Worm (Caenorhabditis elegans): Measurements from ENCODE around the gene str-6.
"Not testable (repeated sequence)": the region's sequence is repeated elsewhere in the genome, so short reads cannot be mapped to it uniquely, and the experiment has no call there.

Gene str-6

DNA sequence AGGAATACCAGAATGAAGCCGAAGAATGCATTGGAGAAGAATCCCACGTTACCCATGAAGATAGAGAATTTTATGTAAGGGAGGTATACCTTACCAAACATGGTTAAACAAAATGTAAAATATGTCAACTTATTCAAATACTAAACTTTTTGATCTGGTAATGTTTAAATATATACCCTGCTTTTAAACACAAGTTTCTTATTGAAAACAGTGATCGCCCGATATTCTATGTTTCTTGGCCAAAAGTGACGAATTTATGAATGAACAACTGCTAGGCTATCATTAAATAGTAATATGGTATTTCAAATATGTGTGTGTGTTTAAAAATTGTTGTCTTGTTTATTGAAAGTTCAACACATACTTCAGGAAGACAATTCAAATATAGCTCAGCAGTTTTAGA lies 1.7 kb downstream of the str-6 start, which contains the start of gene T23D5.8:
Gene T23D5.8, minus strand, starts transcription at position 101 of the 400 bp plus-strand sequence.
- not testable (repeated sequence) for TF ChIP-seq ztf-23 (GFP tag; IDR thresholded peaks at IDR 0.05); med-1 (GFP tag; optimal IDR thresholded peaks at IDR 0.05; ENCODE audit: insufficient read depth); klf-2 (GFP tag; conservative IDR thresholded peaks at IDR 0.05)

DNA sequence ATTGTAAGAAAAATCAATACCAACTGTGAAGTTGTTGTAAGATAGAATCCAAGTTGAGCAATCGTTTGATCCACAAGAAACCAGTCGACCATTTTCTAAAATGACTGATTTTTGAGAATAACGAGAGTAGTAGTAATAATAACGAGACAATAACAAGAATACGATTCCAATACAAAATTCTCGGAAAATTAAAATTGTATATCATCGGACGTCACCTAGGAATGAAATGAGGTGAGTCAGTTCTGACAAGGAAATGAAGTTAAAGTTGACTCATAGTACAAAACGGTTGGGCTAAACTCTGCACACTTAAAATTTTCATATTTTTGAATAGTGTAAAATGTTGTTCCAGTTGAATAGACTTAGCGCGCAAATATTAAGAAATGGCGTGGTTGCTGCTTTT lies 5.7 kb downstream of the str-6 start, which contains the start of gene str-19:
Gene str-19, minus strand, starts transcription at position 101 of the 400 bp plus-strand sequence.
- not testable (repeated sequence) for TF ChIP-seq T22C8.4 (GFP tag; IDR thresholded peaks at IDR 0.05); ref-1 (GFP tag; conservative IDR thresholded peaks at IDR 0.05); klf-2 (GFP tag; conservative IDR thresholded peaks at IDR 0.05)

DNA sequence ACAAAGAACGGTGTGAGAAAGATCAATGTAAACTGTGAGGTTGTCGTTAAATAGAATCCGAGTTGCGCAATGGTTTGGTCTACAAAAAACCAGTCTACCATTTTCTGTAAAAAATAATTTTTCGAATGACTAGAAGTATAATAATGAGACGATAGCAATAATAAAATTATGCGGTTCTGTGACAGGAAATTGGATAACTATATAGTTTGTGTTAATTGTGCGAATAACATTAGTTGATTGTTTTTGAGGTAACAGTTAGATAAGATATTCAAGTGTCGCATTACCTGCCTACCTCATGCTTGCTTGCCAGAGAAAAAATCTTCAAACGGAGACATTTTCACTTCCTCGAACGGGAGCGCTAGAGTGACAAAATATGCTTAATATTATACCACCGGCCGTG lies 8.2 kb downstream of the str-6 start, which contains the start of gene str-18:
Gene str-18, minus strand, starts transcription at position 101 of the 400 bp plus-strand sequence.
- TF ChIP-seq ztf-23 (GFP tag; IDR thresholded peaks at IDR 0.05) (no peak), tab-1 (GFP tag; IDR thresholded peaks at IDR 0.05) (no peak), cog-1 (tag; optimal IDR thresholded peaks at IDR 0.05) (no peak), ztf-29 (GFP tag; IDR thresholded peaks at IDR 0.05) (no peak), ref-1 (GFP tag; conservative IDR thresholded peaks at IDR 0.05) (no peak)

DNA sequence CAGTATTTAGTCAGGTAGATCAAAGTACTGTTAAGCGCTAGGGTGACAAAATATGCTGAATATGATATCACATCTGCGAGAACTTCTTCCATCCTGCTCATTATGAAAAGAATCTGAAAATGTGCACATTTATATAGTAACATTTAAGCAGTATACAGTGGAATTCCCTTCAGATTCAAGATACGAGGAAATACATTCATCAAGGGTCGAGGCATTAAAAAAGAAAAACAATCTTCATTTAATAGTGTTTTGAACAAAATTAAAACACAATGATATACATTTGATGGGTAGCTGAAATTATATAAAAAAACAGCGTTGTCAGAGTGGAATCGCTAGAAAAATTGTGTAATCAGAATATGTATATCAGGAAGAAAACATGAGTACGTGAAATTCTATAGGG lies 14.3 kb downstream of the str-6 start, which contains the start of gene str-27:
Gene str-27, minus strand, starts transcription at position 101 of the 400 bp plus-strand sequence.
- no peak for TF ChIP-seq ztf-29 (GFP tag; IDR thresholded peaks at IDR 0.05)
- TF ChIP-seq tab-1 (GFP tag; IDR thresholded peaks at IDR 0.05): no peak
- TF ChIP-seq T22C8.4 (GFP tag; IDR thresholded peaks at IDR 0.05): no peak
- no peak for TF ChIP-seq klf-2 (GFP tag; conservative IDR thresholded peaks at IDR 0.05)
- TF ChIP-seq ztf-23 (GFP tag; IDR thresholded peaks at IDR 0.05): no peak
- no peak for TF ChIP-seq cog-1 (tag; optimal IDR thresholded peaks at IDR 0.05)
- TF ChIP-seq med-1 (GFP tag; optimal IDR thresholded peaks at IDR 0.05; ENCODE audit: insufficient read depth): no peak
- TF ChIP-seq ref-1 (GFP tag; conservative IDR thresholded peaks at IDR 0.05): no peak
- no peak for TF ChIP-seq flt-1 (GFP tag; IDR thresholded peaks at IDR 0.05)

DNA sequence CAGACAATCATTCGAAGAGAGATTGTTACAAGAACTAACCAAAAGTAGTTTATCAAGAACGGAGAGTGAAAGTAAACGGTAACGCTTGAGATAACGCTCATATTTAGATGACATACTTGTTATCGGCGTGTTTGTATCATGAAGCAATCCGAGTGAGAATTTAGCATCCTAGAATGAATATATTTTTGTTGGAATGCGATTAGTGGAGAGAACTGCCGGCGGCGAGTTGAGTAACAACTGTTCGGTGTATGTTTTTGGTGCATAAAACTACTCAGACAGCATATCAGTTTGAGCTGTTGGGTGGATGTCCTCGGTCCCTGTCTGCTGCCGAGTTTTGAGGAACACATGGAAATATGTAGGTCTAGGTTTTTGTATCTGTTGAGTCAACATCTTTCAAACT lies 16.5 kb downstream of the str-6 start, which contains the start of gene T23D5.3:
Gene T23D5.3, minus strand, starts transcription at position 101 of the 400 bp plus-strand sequence.
- no peak for TF ChIP-seq ztf-29 (GFP tag; IDR thresholded peaks at IDR 0.05)
- TF ChIP-seq klf-2 (GFP tag; conservative IDR thresholded peaks at IDR 0.05): no peak
- no peak for TF ChIP-seq T22C8.4 (GFP tag; IDR thresholded peaks at IDR 0.05)

DNA sequence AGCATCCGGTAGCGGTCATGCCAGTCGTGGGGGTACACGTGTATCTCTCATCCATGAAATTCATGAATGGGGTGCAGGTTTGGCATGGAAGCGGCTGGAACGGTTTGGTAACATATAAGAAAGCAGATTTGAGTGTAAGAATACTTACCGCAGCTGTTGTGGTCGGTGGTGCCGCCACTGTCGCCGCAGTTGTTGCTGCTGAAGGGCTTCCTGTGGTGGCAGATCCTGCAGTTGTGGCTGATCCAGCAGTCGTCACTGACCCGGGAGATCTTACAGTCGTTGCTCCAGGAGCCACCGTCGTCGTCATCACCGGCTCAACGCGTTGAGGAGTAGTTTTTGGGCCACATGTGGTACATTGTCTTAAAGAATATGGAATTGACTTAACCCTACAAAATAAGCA lies 17.0 kb downstream of the str-6 start:
- TF ChIP-seq ref-1 (GFP tag; conservative IDR thresholded peaks at IDR 0.05) (no peak), T22C8.4 (GFP tag; IDR thresholded peaks at IDR 0.05) (no peak), med-1 (GFP tag; optimal IDR thresholded peaks at IDR 0.05; ENCODE audit: insufficient read depth) (no peak)

DNA sequence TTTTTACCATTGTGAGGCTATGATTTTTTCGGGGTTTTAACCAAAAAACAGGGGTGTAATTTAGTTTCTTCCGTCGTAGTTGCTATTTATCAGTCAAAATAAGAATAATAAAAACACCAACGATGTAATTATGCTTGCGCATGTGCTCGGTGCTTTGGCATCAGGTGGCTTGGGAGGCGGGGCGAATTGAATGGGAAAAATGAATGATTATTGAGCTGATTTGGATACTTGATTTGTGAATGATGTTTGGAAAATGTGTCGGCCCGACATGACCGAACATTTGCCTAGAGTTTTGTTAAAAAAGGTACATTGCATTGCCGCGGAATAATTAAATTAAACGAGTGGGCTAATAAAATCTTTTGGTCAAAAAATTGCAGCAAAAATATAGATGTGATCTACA lies 17.8 kb downstream of the str-6 start, which contains the start of gene str-38:
Gene str-38, minus strand, starts transcription at position 101 of the 400 bp plus-strand sequence.
- no peak for TF ChIP-seq T22C8.4 (GFP tag; IDR thresholded peaks at IDR 0.05)
- TF ChIP-seq ztf-29 (GFP tag; IDR thresholded peaks at IDR 0.05): no peak
- no peak for TF ChIP-seq flt-1 (GFP tag; IDR thresholded peaks at IDR 0.05)
- no peak for TF ChIP-seq ztf-23 (GFP tag; IDR thresholded peaks at IDR 0.05)
- TF ChIP-seq klf-2 (GFP tag; conservative IDR thresholded peaks at IDR 0.05): no peak
- TF ChIP-seq med-1 (GFP tag; optimal IDR thresholded peaks at IDR 0.05; ENCODE audit: insufficient read depth): no peak
- TF ChIP-seq cog-1 (tag; optimal IDR thresholded peaks at IDR 0.05): no peak
- no peak for TF ChIP-seq tab-1 (GFP tag; IDR thresholded peaks at IDR 0.05)

DNA sequence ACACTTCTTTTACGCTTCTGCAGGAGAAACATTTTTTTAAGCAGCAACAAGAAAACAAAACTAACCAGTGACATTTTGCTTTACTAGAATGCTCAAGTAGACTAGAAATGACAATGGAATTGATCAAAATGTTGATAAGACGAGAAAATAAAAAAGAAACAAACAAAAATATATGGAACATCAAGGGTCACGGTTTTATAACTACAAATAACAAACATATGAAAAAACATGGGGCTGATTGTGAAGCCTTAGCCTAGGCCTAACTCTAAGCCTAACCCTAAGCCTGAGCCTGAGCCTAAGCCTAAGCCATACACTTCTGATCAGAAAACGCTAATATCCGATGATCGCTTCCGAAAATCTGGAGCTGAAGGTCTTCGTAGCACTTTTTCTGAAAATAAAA lies 19.6 kb downstream of the str-6 start, which contains the start of gene Y6E2A.10:
Gene Y6E2A.10, minus strand, starts transcription at position 101 of the 400 bp plus-strand sequence.
- no peak for TF ChIP-seq tab-1 (GFP tag; IDR thresholded peaks at IDR 0.05)
- TF ChIP-seq flt-1 (GFP tag; IDR thresholded peaks at IDR 0.05): no peak
- TF ChIP-seq ztf-29 (GFP tag; IDR thresholded peaks at IDR 0.05): no peak
- no peak for TF ChIP-seq cog-1 (tag; optimal IDR thresholded peaks at IDR 0.05)
- TF ChIP-seq ztf-23 (GFP tag; IDR thresholded peaks at IDR 0.05): no peak
- TF ChIP-seq ref-1 (GFP tag; conservative IDR thresholded peaks at IDR 0.05): no peak

DNA sequence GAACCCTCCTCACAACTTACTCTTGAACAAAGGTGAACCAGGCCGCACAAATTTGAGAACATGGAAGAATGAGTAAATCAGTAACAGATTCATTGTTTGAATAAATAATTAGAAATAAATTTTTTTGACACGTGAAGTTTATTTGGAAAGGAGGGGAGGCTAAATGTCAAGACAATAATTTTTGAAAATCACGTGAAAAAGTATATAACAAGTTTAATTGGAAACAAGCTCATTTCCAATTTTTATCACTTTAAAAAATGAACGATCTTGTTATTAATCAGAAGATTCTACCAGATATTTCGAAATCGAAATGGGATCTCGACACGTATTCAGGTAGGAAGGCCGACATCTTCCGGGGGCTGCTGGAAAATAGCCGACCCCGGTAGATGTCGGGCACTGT lies 23.4 kb downstream of the str-6 start, which contains the start of the genes irld-57 and sfxn-1.3:
Gene irld-57, minus strand, starts transcription at position 101 of the 400 bp plus-strand sequence.
Gene sfxn-1.3, plus strand, starts transcription at position 232 of the 400 bp plus-strand sequence.
- TF ChIP-seq tab-1 (GFP tag; IDR thresholded peaks at IDR 0.05): no peak
- TF ChIP-seq klf-2 (GFP tag; conservative IDR thresholded peaks at IDR 0.05): no peak
- no peak for TF ChIP-seq ztf-29 (GFP tag; IDR thresholded peaks at IDR 0.05)
- TF ChIP-seq ztf-23 (GFP tag; IDR thresholded peaks at IDR 0.05): no peak
- TF ChIP-seq flt-1 (GFP tag; IDR thresholded peaks at IDR 0.05): no peak
- TF ChIP-seq cog-1 (tag; optimal IDR thresholded peaks at IDR 0.05): no peak
- TF ChIP-seq med-1 (GFP tag; optimal IDR thresholded peaks at IDR 0.05; ENCODE audit: insufficient read depth): no peak
- TF ChIP-seq T22C8.4 (GFP tag; IDR thresholded peaks at IDR 0.05): no peak
- TF ChIP-seq ref-1 (GFP tag; conservative IDR thresholded peaks at IDR 0.05): no peak

DNA sequence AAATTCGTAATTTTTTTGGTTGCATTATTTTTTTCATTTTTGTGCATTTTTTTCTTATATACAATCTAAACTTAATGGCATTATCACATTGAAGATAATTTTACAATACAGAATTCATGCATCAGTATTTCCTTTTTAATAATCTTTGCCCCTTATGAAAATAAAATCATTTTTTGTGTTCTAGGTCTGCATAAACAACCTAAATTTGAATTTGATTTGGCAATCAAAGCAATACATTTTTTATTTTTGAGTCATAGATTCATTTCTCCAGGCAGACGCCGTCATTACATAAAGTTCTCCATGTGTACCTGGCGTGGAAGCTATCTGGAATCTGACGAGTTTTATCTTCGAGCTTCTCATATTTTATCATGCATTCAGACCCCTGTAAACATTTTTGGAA lies 28.1 kb downstream of the str-6 start, which contains the start of gene srh-140:
Gene srh-140, plus strand, starts transcription at position 301 of the 400 bp plus-strand sequence.
- TF ChIP-seq klf-2 (GFP tag; conservative IDR thresholded peaks at IDR 0.05): no peak
- no peak for TF ChIP-seq ztf-29 (GFP tag; IDR thresholded peaks at IDR 0.05)
- no peak for TF ChIP-seq T22C8.4 (GFP tag; IDR thresholded peaks at IDR 0.05)
- TF ChIP-seq cog-1 (tag; optimal IDR thresholded peaks at IDR 0.05): no peak
- no peak for TF ChIP-seq tab-1 (GFP tag; IDR thresholded peaks at IDR 0.05)
- no peak for TF ChIP-seq flt-1 (GFP tag; IDR thresholded peaks at IDR 0.05)
- no peak for TF ChIP-seq ztf-23 (GFP tag; IDR thresholded peaks at IDR 0.05)
- TF ChIP-seq med-1 (GFP tag; optimal IDR thresholded peaks at IDR 0.05; ENCODE audit: insufficient read depth): no peak
- no peak for TF ChIP-seq ref-1 (GFP tag; conservative IDR thresholded peaks at IDR 0.05)

Measured in whole organism, midembryonic.